Worm (Caenorhabditis elegans) whole organism, L2 larva: ENCODE measurements around the gene rpy-1.

ENCODE experiments used
- C34F6.9 ChIP-seq: fragments of 150-350 bp; optimal IDR thresholded peaks from 2 replicates; lab custom pipeline; 2014; ENCODE audit warnings: missing biosample characterization, missing genetic modification characterization
- F13H6.1 ChIP-seq: sonication (generic microtip); optimal IDR thresholded peaks from 2 replicates; lab custom pipeline; 2016; ENCODE audit warnings: missing genetic modification characterization, missing compliant biosample characterization
- R02D3.7 ChIP-seq: fragments of 150-350 bp; optimal IDR thresholded peaks from 2 replicates; lab custom pipeline; 2014; ENCODE audit warnings: missing biosample characterization, missing genetic modification characterization
- Y55F3AM.14 ChIP-seq: fragments of 200-800 bp; sonication (Bioruptor generic); optimal IDR thresholded peaks from 2 replicates; lab custom pipeline; 2018; ENCODE audit warnings: mild to moderate bottlenecking, missing genetic modification characterization, missing compliant biosample characterization
- ZK546.5 ChIP-seq: sonication (generic microtip); optimal IDR thresholded peaks from 2 replicates; lab custom pipeline; 2017; ENCODE audit warnings: missing biosample characterization, missing genetic modification characterization
- alr-1 ChIP-seq: fragments of 150-350 bp; optimal IDR thresholded peaks from 2 replicates; lab custom pipeline; 2014; ENCODE audit warnings: missing biosample characterization, missing genetic modification characterization
- aly-2 ChIP-seq: fragments of 150-350 bp; optimal IDR thresholded peaks from 2 replicates; lab custom pipeline; 2014; ENCODE audit warnings: missing biosample characterization, missing genetic modification characterization
- ama-1 ChIP-seq: fragments of 150-350 bp; optimal IDR thresholded peaks from 2 replicates; lab custom pipeline; 2018; ENCODE audit warnings: inconsistent platforms
- blmp-1 ChIP-seq: sonication (generic microtip); optimal IDR thresholded peaks from 2 replicates; lab custom pipeline; 2017; ENCODE audit warnings: missing genetic modification characterization, mild to moderate bottlenecking, missing compliant biosample characterization, antibody characterized with exemption, moderate library complexity; ENCODE audit not compliant: insufficient read depth
- ceh-16 ChIP-seq: fragments of 150-350 bp; optimal IDR thresholded peaks from 2 replicates; lab custom pipeline; 2014; ENCODE audit warnings: missing biosample characterization, missing genetic modification characterization
- ceh-82 ChIP-seq: fragments of 150-350 bp; optimal IDR thresholded peaks from 2 replicates; lab custom pipeline; 2014; ENCODE audit warnings: missing biosample characterization, missing genetic modification characterization
- crh-2 ChIP-seq: sonication (generic microtip); optimal IDR thresholded peaks from 2 replicates; lab custom pipeline; 2017; ENCODE audit warnings: missing biosample characterization, missing genetic modification characterization
- dmd-4 ChIP-seq: sonication (generic microtip); optimal IDR thresholded peaks from 2 replicates; lab custom pipeline; 2017; ENCODE audit warnings: missing biosample characterization, missing genetic modification characterization
- egl-27 ChIP-seq: sonication (generic microtip); optimal IDR thresholded peaks from 3 replicates; lab custom pipeline; 2017; ENCODE audit warnings: missing biosample characterization, missing genetic modification reagents, missing genetic modification characterization
- elt-1 ChIP-seq: fragments of 150-350 bp; optimal IDR thresholded peaks from 2 replicates; lab custom pipeline; 2014; ENCODE audit warnings: missing biosample characterization, missing genetic modification characterization
- elt-3 ChIP-seq: sonication (generic microtip); optimal IDR thresholded peaks from 2 replicates; lab custom pipeline; 2017; ENCODE audit warnings: missing biosample characterization, missing genetic modification characterization
- lin-11 ChIP-seq: fragments of 150-350 bp; sonication (generic microtip); optimal IDR thresholded peaks from 2 replicates; lab custom pipeline; 2014; ENCODE audit warnings: missing biosample characterization, missing genetic modification characterization, inconsistent platforms, mixed read lengths
- lin-13 ChIP-seq: fragments of 150-350 bp; optimal IDR thresholded peaks from 2 replicates; lab custom pipeline; 2014; ENCODE audit warnings: missing biosample characterization, missing genetic modification reagents, missing genetic modification characterization
- lsy-2 ChIP-seq, 2 experiments: fragments of 150-350 bp in 1 of 2; sonication (generic microtip) in 1 of 2; optimal IDR thresholded peaks; 2 replicates each; lab custom pipeline; 2014 to 2017; ENCODE audit warnings: missing biosample characterization in 2 of 2, missing genetic modification characterization in 2 of 2
- mbf-1 ChIP-seq: sonication (generic microtip); optimal IDR thresholded peaks from 2 replicates; lab custom pipeline; 2017; ENCODE audit warnings: missing biosample characterization, missing genetic modification characterization
- mdl-1 ChIP-seq, 2 experiments: fragments of 150-350 bp in 1 of 2; sonication (generic microtip) in 1 of 2; optimal IDR thresholded peaks; 2 replicates each; lab custom pipeline; 2017; ENCODE audit warnings: missing biosample characterization in 2 of 2, missing genetic modification characterization in 2 of 2
- nhr-10 ChIP-seq: sonication (generic microtip); optimal IDR thresholded peaks from 2 replicates; lab custom pipeline; 2017; ENCODE audit warnings: missing biosample characterization, missing genetic modification characterization
- nhr-12 ChIP-seq: fragments of 150-350 bp; optimal IDR thresholded peaks from 2 replicates; lab custom pipeline; 2014; ENCODE audit warnings: missing biosample characterization, missing genetic modification characterization
- nhr-129 ChIP-seq: fragments of 150-350 bp; optimal IDR thresholded peaks from 2 replicates; lab custom pipeline; 2014; ENCODE audit warnings: missing biosample characterization, missing genetic modification characterization
- nhr-21 ChIP-seq: fragments of 150-350 bp; optimal IDR thresholded peaks from 2 replicates; lab custom pipeline; 2014; ENCODE audit warnings: missing biosample characterization, missing genetic modification characterization
- nhr-23 ChIP-seq: fragments of 150-350 bp; optimal IDR thresholded peaks from 2 replicates; lab custom pipeline; 2014; ENCODE audit warnings: missing biosample characterization, missing genetic modification reagents, missing genetic modification characterization
- nhr-237 ChIP-seq: fragments of 150-350 bp; optimal IDR thresholded peaks from 2 replicates; lab custom pipeline; 2014; ENCODE audit warnings: missing biosample characterization, missing genetic modification characterization
- nhr-77 ChIP-seq: fragments of 150-350 bp; optimal IDR thresholded peaks from 2 replicates; lab custom pipeline; 2014; ENCODE audit warnings: missing biosample characterization, missing genetic modification characterization
- peb-1 ChIP-seq: fragments of 150-350 bp; optimal IDR thresholded peaks from 2 replicates; lab custom pipeline; 2014; ENCODE audit warnings: missing biosample characterization, missing genetic modification characterization
- sem-4 ChIP-seq: fragments of 150-350 bp; optimal IDR thresholded peaks from 2 replicates; lab custom pipeline; 2014; ENCODE audit warnings: missing biosample characterization, missing genetic modification reagents, missing genetic modification characterization
- skn-1 ChIP-seq: sonication (generic microtip); optimal IDR thresholded peaks from 2 replicates; lab custom pipeline; 2017; ENCODE audit warnings: missing biosample characterization, missing genetic modification characterization
- sma-9 ChIP-seq, 2 experiments: fragments of 150-350 bp in 1 of 2; sonication (generic microtip) in 1 of 2; optimal IDR thresholded peaks; 2 replicates each; lab custom pipeline; 2014 to 2016; ENCODE audit warnings: missing genetic modification characterization in 2 of 2, mild to moderate bottlenecking in 1 of 2, missing biosample characterization in 1 of 2, missing compliant biosample characterization in 1 of 2, missing genetic modification reagents in 1 of 2, moderate library complexity in 1 of 2
- snpc-4 ChIP-seq: fragments of 150-350 bp; optimal IDR thresholded peaks from 2 replicates; lab custom pipeline; 2014; ENCODE audit warnings: missing biosample characterization, missing genetic modification characterization
- unc-39 ChIP-seq: fragments of 150-350 bp; optimal IDR thresholded peaks from 2 replicates; lab custom pipeline; 2014; ENCODE audit warnings: missing biosample characterization, missing genetic modification characterization
- unc-55 ChIP-seq: fragments of 150-350 bp; sonication (generic microtip); optimal IDR thresholded peaks from 3 replicates; lab custom pipeline; 2014; ENCODE audit warnings: missing biosample characterization, missing genetic modification reagents, missing genetic modification characterization
- unc-62 ChIP-seq: fragments of 150-350 bp; optimal IDR thresholded peaks from 2 replicates; lab custom pipeline; 2014; ENCODE audit warnings: missing biosample characterization, missing genetic modification reagents, missing genetic modification characterization
- zag-1 ChIP-seq: fragments of 150-350 bp; optimal IDR thresholded peaks from 2 replicates; lab custom pipeline; 2014; ENCODE audit warnings: missing biosample characterization, missing genetic modification characterization
- ztf-1 ChIP-seq: fragments of 200-800 bp; sonication (Bioruptor generic); conservative IDR thresholded peaks from 2 replicates; pipeline ENCODE4 v1.3.6; 2022; ENCODE audit warnings: missing genetic modification characterization, missing compliant biosample characterization
- ztf-11 ChIP-seq: sonication (generic microtip); optimal IDR thresholded peaks from 2 replicates; lab custom pipeline; 2017; ENCODE audit warnings: missing biosample characterization, missing genetic modification characterization
- ztf-4 ChIP-seq: fragments of 150-350 bp; optimal IDR thresholded peaks from 2 replicates; lab custom pipeline; 2014; ENCODE audit warnings: missing biosample characterization, missing genetic modification characterization

The rpy-1 gene

ce11 chrII:6749422-6749821, 44.0 kb upstream of the rpy-1 start, which contains the start of gene F41G3.10:
Gene F41G3.10 (minus strand): TSS chrII:6749522.
- no peak for TF ChIP-seq ztf-4
- TF ChIP-seq elt-1 (tag; lab: Kevin White, UChicago), result no peak
- no peak for TF ChIP-seq lsy-2 (tag; optimal IDR thresholded peaks at IDR 0.05; lab: Kevin White, UChicago)
- no peak for TF ChIP-seq mbf-1 (tag; lab: Kevin White, UChicago)
- no peak for TF ChIP-seq elt-3 (tag; lab: Kevin White, UChicago)
- no peak for TF ChIP-seq snpc-4
- TF ChIP-seq mdl-1 (tag; optimal IDR thresholded peaks at IDR 0.05; lab: Kevin White, UChicago), result no peak
- no peak for TF ChIP-seq aly-2 (tag; lab: Kevin White, UChicago)
- no peak for TF ChIP-seq Y55F3AM.14 (GFP tag; lab: Kevin White, UChicago)
- TF ChIP-seq lin-11, result no peak
- no peak for TF ChIP-seq ztf-1
- no peak for TF ChIP-seq skn-1 (tag; lab: Kevin White, UChicago)
- TF ChIP-seq blmp-1 (tag; lab: Kevin White, UChicago), result no peak
- no peak for TF ChIP-seq nhr-129
- TF ChIP-seq ZK546.5, result no peak
- no peak for TF ChIP-seq unc-62 (GFP tag; lab: Kevin White, UChicago)
- TF ChIP-seq ceh-16 (tag; lab: Kevin White, UChicago), result no peak

DNA sequence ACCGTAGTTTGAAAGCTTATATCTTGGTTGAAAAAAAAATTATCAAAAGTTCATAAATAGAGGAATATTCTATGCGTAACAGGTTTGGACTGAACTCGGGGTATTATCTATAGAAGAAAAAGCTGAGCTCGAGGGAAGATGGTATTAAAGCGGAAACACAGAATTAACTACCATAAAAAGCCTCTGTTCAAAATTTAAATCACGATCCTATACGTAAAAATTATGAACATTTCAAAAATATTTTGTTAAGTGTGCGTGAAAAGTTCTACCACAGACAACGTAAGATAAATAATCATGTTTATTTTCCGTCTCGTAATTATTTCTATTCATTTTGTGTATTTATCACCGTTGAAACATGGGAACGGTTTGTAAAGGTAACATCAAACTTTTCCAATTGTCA, 41.0 kb upstream of the rpy-1 start, which contains the start of gene F41G3.5:
F41G3.5 (plus strand) TSS at position 301 of the 400 bp plus-strand sequence.
- TF ChIP-seq sem-4 (tag; lab: Kevin White, UChicago), result no peak
- no peak for TF ChIP-seq unc-55 (GFP tag; lab: Kevin White, UChicago)
- no peak for TF ChIP-seq zag-1 (tag; lab: Kevin White, UChicago)
- TF ChIP-seq mbf-1 (tag; lab: Kevin White, UChicago), result no peak
- no peak for TF ChIP-seq nhr-12 (tag; lab: Kevin White, UChicago)
- no peak for TF ChIP-seq elt-3 (tag; lab: Kevin White, UChicago)
- no peak for TF ChIP-seq snpc-4
- TF ChIP-seq unc-62 (GFP tag; lab: Kevin White, UChicago), result no peak
- TF ChIP-seq elt-1 (tag; lab: Kevin White, UChicago), result no peak
- no peak for TF ChIP-seq ZK546.5
- no peak for TF ChIP-seq lin-13 (GFP tag; lab: Kevin White, UChicago)
- no peak for TF ChIP-seq peb-1 (tag; lab: Kevin White, UChicago)
- no peak for TF ChIP-seq nhr-77 (tag; lab: Kevin White, UChicago)
- no peak for TF ChIP-seq ztf-1
- TF ChIP-seq egl-27 (tag; lab: Kevin White, UChicago), result no peak
- no peak for TF ChIP-seq ztf-11 (tag; lab: Kevin White, UChicago)
- TF ChIP-seq ceh-82, result no peak
- no peak for TF ChIP-seq lin-11
- no peak for TF ChIP-seq nhr-21 (tag; lab: Kevin White, UChicago)
- TF ChIP-seq dmd-4 (tag; lab: Kevin White, UChicago), result no peak

DNA sequence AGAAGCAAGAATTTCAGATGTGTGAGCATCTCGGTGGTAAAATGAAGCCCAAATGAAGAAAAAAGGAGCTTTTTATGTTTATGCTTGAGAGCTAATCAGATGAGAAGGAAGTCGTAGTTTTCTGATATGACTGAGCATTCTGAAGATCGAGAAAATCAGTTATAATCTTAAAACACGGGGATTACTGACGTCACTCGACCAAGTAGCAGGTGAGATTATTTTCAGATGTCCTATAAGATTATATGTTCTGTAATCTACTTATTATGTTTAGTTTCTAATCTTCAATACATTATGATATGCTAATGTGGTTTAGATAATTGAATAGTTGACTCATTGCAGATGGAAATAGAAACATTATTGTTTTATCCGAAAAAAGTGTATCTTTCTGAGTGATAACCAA, 40.3 kb upstream of the rpy-1 start, which contains the start of gene ins-14:
ins-14 (minus strand) TSS at position 32 of the 400 bp plus-strand sequence.
- TF ChIP-seq sma-9 (GFP tag; optimal IDR thresholded peaks at IDR 0.05; lab: Kevin White, UChicago), result peak; percentile 33
- TF ChIP-seq sma-9 (tag; optimal IDR thresholded peaks at IDR 0.05; lab: Kevin White, UChicago), result no peak
- no peak for TF ChIP-seq snpc-4

DNA sequence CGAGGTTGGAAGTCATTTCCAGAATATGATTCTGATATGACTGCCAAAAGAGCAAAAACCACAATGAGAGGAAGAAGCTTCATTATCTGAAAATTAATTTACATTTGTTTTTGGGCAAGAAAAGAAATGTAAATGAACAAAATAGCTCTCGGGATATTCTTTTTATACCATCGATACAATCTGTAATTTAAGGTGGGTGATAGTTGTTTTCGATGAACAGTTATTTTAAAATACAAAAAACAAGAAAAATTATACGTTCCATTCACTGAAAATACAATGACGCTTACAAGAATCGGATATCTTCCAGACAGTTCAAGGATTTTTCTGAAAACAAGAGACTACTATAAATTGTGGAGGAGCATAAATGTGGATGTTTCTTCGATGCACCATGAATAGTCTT, 39.2 kb upstream of the rpy-1 start, which contains the start of gene ins-15:
ins-15 (minus strand) TSS at position 101 of the 400 bp plus-strand sequence.
- TF ChIP-seq nhr-10 (tag; lab: Kevin White, UChicago) (no peak), nhr-129 (no peak), elt-3 (tag; lab: Kevin White, UChicago) (no peak), lsy-2 (tag; optimal IDR thresholded peaks at IDR 0.05; lab: Kevin White, UChicago) (no peak), dmd-4 (tag; lab: Kevin White, UChicago) (no peak), ama-1 (no peak)

- TF ChIP-seq egl-27 (tag; lab: Kevin White, UChicago) (no peak), alr-1 (tag; lab: Kevin White, UChicago) (no peak), nhr-237 (tag; lab: Kevin White, UChicago) (no peak), dmd-4 (tag; lab: Kevin White, UChicago) (no peak), F13H6.1 (tag; lab: Kevin White, UChicago) (no peak), ceh-16 (tag; lab: Kevin White, UChicago) (no peak), nhr-23 (tag; lab: Kevin White, UChicago) (no peak), aly-2 (tag; lab: Kevin White, UChicago) (no peak), C34F6.9 (tag; lab: Kevin White, UChicago) (no peak), ztf-4 (no peak), crh-2 (tag; lab: Kevin White, UChicago) (no peak), elt-1 (tag; lab: Kevin White, UChicago) (no peak), R02D3.7 (no peak), nhr-21 (tag; lab: Kevin White, UChicago) (no peak), unc-39 (tag; lab: Kevin White, UChicago) (no peak), Y55F3AM.14 (GFP tag; lab: Kevin White, UChicago) (no peak), skn-1 (tag; lab: Kevin White, UChicago) (no peak), nhr-77 (tag; lab: Kevin White, UChicago) (no peak), lsy-2 (tag; optimal IDR thresholded peaks at IDR 0.05; lab: Kevin White, UChicago) (no peak), elt-3 (tag; lab: Kevin White, UChicago) (no peak)
Observed at ce11 chrII:6742614-6743013, 37.2 kb upstream of the rpy-1 start, which contains the start of gene F41G3.6. Gene F41G3.6 (plus strand): TSS chrII:6742914.
